Worm (Caenorhabditis elegans) whole organism, L2 larva: ENCODE results near the gene cyn-8.

ENCODE experiments used
- C34F6.9 ChIP-seq: fragments of 150-350 bp; optimal IDR thresholded peaks from 2 replicates; lab custom pipeline; 2014; ENCODE audit warnings: missing biosample characterization, missing genetic modification characterization
- Y55F3AM.14 ChIP-seq: fragments of 200-800 bp; sonication (Bioruptor generic); optimal IDR thresholded peaks from 2 replicates; lab custom pipeline; 2018; ENCODE audit warnings: mild to moderate bottlenecking, missing genetic modification characterization, missing compliant biosample characterization
- ZK546.5 ChIP-seq: sonication (generic microtip); optimal IDR thresholded peaks from 2 replicates; lab custom pipeline; 2017; ENCODE audit warnings: missing biosample characterization, missing genetic modification characterization
- alr-1 ChIP-seq: fragments of 150-350 bp; optimal IDR thresholded peaks from 2 replicates; lab custom pipeline; 2014; ENCODE audit warnings: missing biosample characterization, missing genetic modification characterization
- aly-2 ChIP-seq: fragments of 150-350 bp; optimal IDR thresholded peaks from 2 replicates; lab custom pipeline; 2014; ENCODE audit warnings: missing biosample characterization, missing genetic modification characterization
- ama-1 ChIP-seq: fragments of 150-350 bp; optimal IDR thresholded peaks from 2 replicates; lab custom pipeline; 2018; ENCODE audit warnings: inconsistent platforms
- blmp-1 ChIP-seq: sonication (generic microtip); optimal IDR thresholded peaks from 2 replicates; lab custom pipeline; 2017; ENCODE audit warnings: missing genetic modification characterization, mild to moderate bottlenecking, missing compliant biosample characterization, antibody characterized with exemption, moderate library complexity; ENCODE audit not compliant: insufficient read depth
- ceh-16 ChIP-seq: fragments of 150-350 bp; optimal IDR thresholded peaks from 2 replicates; lab custom pipeline; 2014; ENCODE audit warnings: missing biosample characterization, missing genetic modification characterization
- ceh-82 ChIP-seq: fragments of 150-350 bp; optimal IDR thresholded peaks from 2 replicates; lab custom pipeline; 2014; ENCODE audit warnings: missing biosample characterization, missing genetic modification characterization
- dmd-4 ChIP-seq: sonication (generic microtip); optimal IDR thresholded peaks from 2 replicates; lab custom pipeline; 2017; ENCODE audit warnings: missing biosample characterization, missing genetic modification characterization
- egl-27 ChIP-seq: sonication (generic microtip); optimal IDR thresholded peaks from 3 replicates; lab custom pipeline; 2017; ENCODE audit warnings: missing biosample characterization, missing genetic modification reagents, missing genetic modification characterization
- elt-1 ChIP-seq: fragments of 150-350 bp; optimal IDR thresholded peaks from 2 replicates; lab custom pipeline; 2014; ENCODE audit warnings: missing biosample characterization, missing genetic modification characterization
- gmeb-1 ChIP-seq: fragments of 150-350 bp; optimal IDR thresholded peaks from 2 replicates; lab custom pipeline; 2014; ENCODE audit warnings: missing biosample characterization, missing genetic modification characterization
- lin-11 ChIP-seq: fragments of 150-350 bp; sonication (generic microtip); optimal IDR thresholded peaks from 2 replicates; lab custom pipeline; 2014; ENCODE audit warnings: missing biosample characterization, missing genetic modification characterization, inconsistent platforms, mixed read lengths
- lin-13 ChIP-seq: fragments of 150-350 bp; optimal IDR thresholded peaks from 2 replicates; lab custom pipeline; 2014; ENCODE audit warnings: missing biosample characterization, missing genetic modification reagents, missing genetic modification characterization
- lin-39 ChIP-seq: fragments of 150-350 bp; optimal IDR thresholded peaks from 2 replicates; lab custom pipeline; 2014; ENCODE audit warnings: missing biosample characterization, missing genetic modification reagents, missing genetic modification characterization
- lsy-2 ChIP-seq, 2 experiments: fragments of 150-350 bp in 1 of 2; sonication (generic microtip) in 1 of 2; optimal IDR thresholded peaks; 2 replicates each; lab custom pipeline; 2014 to 2017; ENCODE audit warnings: missing biosample characterization in 2 of 2, missing genetic modification characterization in 2 of 2
- mab-5 ChIP-seq: fragments of 150-350 bp; optimal IDR thresholded peaks from 2 replicates; lab custom pipeline; 2014; ENCODE audit warnings: missing biosample characterization, missing genetic modification characterization
- mdl-1 ChIP-seq, 2 experiments: fragments of 150-350 bp in 1 of 2; sonication (generic microtip) in 1 of 2; optimal IDR thresholded peaks; 2 replicates each; lab custom pipeline; 2017; ENCODE audit warnings: missing biosample characterization in 2 of 2, missing genetic modification characterization in 2 of 2
- nhr-11 ChIP-seq: fragments of 150-350 bp; optimal IDR thresholded peaks from 2 replicates; lab custom pipeline; 2014; ENCODE audit warnings: missing biosample characterization, missing genetic modification characterization
- nhr-21 ChIP-seq: fragments of 150-350 bp; optimal IDR thresholded peaks from 2 replicates; lab custom pipeline; 2014; ENCODE audit warnings: missing biosample characterization, missing genetic modification characterization
- nhr-237 ChIP-seq: fragments of 150-350 bp; optimal IDR thresholded peaks from 2 replicates; lab custom pipeline; 2014; ENCODE audit warnings: missing biosample characterization, missing genetic modification characterization
- nhr-6 ChIP-seq: fragments of 150-350 bp; optimal IDR thresholded peaks from 2 replicates; lab custom pipeline; 2014; ENCODE audit warnings: missing biosample characterization, missing genetic modification characterization
- nhr-77 ChIP-seq: fragments of 150-350 bp; optimal IDR thresholded peaks from 2 replicates; lab custom pipeline; 2014; ENCODE audit warnings: missing biosample characterization, missing genetic modification characterization
- peb-1 ChIP-seq: fragments of 150-350 bp; optimal IDR thresholded peaks from 2 replicates; lab custom pipeline; 2014; ENCODE audit warnings: missing biosample characterization, missing genetic modification characterization
- sem-4 ChIP-seq: fragments of 150-350 bp; optimal IDR thresholded peaks from 2 replicates; lab custom pipeline; 2014; ENCODE audit warnings: missing biosample characterization, missing genetic modification reagents, missing genetic modification characterization
- sma-3 ChIP-seq: sonication (generic microtip); optimal IDR thresholded peaks from 2 replicates; lab custom pipeline; 2016; ENCODE audit warnings: missing genetic modification reagents, missing genetic modification characterization, missing compliant biosample characterization
- sma-9 ChIP-seq, 2 experiments: fragments of 150-350 bp in 1 of 2; sonication (generic microtip) in 1 of 2; optimal IDR thresholded peaks; 2 replicates each; lab custom pipeline; 2014 to 2016; ENCODE audit warnings: missing genetic modification characterization in 2 of 2, mild to moderate bottlenecking in 1 of 2, missing biosample characterization in 1 of 2, missing compliant biosample characterization in 1 of 2, missing genetic modification reagents in 1 of 2, moderate library complexity in 1 of 2
- snpc-4 ChIP-seq: fragments of 150-350 bp; optimal IDR thresholded peaks from 2 replicates; lab custom pipeline; 2014; ENCODE audit warnings: missing biosample characterization, missing genetic modification characterization
- unc-39 ChIP-seq: fragments of 150-350 bp; optimal IDR thresholded peaks from 2 replicates; lab custom pipeline; 2014; ENCODE audit warnings: missing biosample characterization, missing genetic modification characterization
- unc-55 ChIP-seq: fragments of 150-350 bp; sonication (generic microtip); optimal IDR thresholded peaks from 3 replicates; lab custom pipeline; 2014; ENCODE audit warnings: missing biosample characterization, missing genetic modification reagents, missing genetic modification characterization
- zag-1 ChIP-seq: fragments of 150-350 bp; optimal IDR thresholded peaks from 2 replicates; lab custom pipeline; 2014; ENCODE audit warnings: missing biosample characterization, missing genetic modification characterization
- ztf-1 ChIP-seq: fragments of 200-800 bp; sonication (Bioruptor generic); conservative IDR thresholded peaks from 2 replicates; pipeline ENCODE4 v1.3.6; 2022; ENCODE audit warnings: missing genetic modification characterization, missing compliant biosample characterization
- ztf-11 ChIP-seq: sonication (generic microtip); optimal IDR thresholded peaks from 2 replicates; lab custom pipeline; 2017; ENCODE audit warnings: missing biosample characterization, missing genetic modification characterization
- ztf-4 ChIP-seq: fragments of 150-350 bp; optimal IDR thresholded peaks from 2 replicates; lab custom pipeline; 2014; ENCODE audit warnings: missing biosample characterization, missing genetic modification characterization

cyn-8 gene

DNA sequence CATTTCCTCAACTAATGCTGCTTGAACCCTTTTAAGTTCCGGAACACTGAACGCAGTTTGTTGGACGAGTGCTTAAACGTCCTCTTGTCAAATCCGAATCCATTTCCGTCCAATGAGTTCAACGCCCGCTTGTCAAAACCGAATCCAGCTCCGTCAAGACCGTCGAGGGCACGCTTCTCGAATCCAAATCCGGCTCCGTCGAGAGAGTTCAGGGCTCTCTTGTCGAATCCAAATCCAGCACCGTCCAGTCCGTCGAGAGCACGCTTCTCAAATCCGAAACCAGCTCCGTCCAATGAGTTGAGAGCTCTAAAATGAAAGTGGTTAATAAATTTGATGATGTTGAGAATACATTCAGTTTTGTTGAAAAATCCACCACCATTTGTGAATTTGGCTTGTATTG, 6.6 kb downstream of the cyn-8 start:
- TF ChIP-seq nhr-237 (tag; lab: Kevin White, UChicago) = no peak
- TF ChIP-seq lin-11 (tag; lab: Kevin White, UChicago) = no peak
- TF ChIP-seq nhr-77 (tag; lab: Kevin White, UChicago) = no peak
- TF ChIP-seq mdl-1 (tag; optimal IDR thresholded peaks at IDR 0.05; lab: Kevin White, UChicago) = no peak
- no peak for TF ChIP-seq snpc-4 (tag; lab: Kevin White, UChicago)
- no peak for TF ChIP-seq blmp-1 (tag; lab: Kevin White, UChicago)
- no peak for TF ChIP-seq alr-1
- no peak for TF ChIP-seq zag-1
- no peak for TF ChIP-seq unc-55 (GFP tag; lab: Kevin White, UChicago)
- TF ChIP-seq ztf-11 (tag; lab: Kevin White, UChicago) = no peak
- TF ChIP-seq sma-3 = no peak
- no peak for TF ChIP-seq ZK546.5 (tag; lab: Kevin White, UChicago)
- no peak for TF ChIP-seq C34F6.9 (tag; lab: Kevin White, UChicago)
- TF ChIP-seq nhr-21 (tag; lab: Kevin White, UChicago) = no peak
- TF ChIP-seq, all 48 proteins: peak for 0

DNA sequence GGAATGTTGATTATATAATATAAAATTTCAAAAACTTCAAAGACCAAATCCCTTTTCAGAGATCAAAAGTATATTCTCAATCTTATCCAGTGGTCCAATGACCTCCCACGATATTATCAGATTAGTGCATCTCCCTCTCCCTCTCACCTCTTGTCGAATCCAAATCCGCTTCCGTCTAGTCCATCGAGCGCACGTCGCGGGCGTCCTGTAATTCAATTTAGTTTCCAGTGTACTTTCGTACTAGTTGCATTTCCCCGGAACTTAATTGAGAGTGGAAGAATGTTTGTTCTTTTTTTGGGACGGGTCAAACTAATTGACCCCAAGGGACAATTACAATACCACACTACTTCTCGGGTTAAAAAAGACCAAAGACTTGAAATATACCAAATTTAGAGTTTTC, 7.7 kb downstream of the cyn-8 start:
- TF ChIP-seq lsy-2 (tag; optimal IDR thresholded peaks at IDR 0.05; lab: Kevin White, UChicago) (peak in 1 of 2 experiments; percentile 8), Y55F3AM.14 (GFP tag; lab: Kevin White, UChicago) (no peak), sma-9 (GFP tag; optimal IDR thresholded peaks at IDR 0.05; lab: Kevin White, UChicago) (peak; percentile 35), sma-9 (tag; optimal IDR thresholded peaks at IDR 0.05; lab: Kevin White, UChicago) (no peak), ztf-11 (tag; lab: Kevin White, UChicago) (no peak), sem-4 (peak; percentile 63)

DNA sequence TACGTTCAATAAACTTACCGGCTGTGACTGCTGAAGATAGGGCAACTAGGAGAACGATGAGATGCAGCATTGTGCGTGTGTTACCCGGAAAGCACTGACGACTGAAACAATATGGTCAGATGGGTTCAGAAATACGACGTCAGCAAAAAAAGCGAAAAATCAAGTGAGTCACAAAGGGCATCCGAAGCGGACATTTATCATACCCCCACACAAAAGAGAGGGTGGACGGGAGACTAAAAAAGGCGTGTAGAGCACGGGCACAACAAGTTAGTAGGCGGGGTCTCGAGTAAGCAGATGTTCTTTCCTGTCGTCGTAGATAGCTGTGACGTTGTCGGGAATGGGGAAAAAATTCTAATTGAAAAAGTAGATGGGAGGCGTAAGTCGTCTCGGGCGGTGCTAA, 8.2 kb downstream of the cyn-8 start, which contains the start of gene nlp-14:
Gene nlp-14, minus strand, starts transcription at position 101 of the 400 bp plus-strand sequence.
- TF ChIP-seq ceh-82 (tag; lab: Kevin White, UChicago) = no peak
- no peak for TF ChIP-seq lin-39 (tag; lab: Kevin White, UChicago)
- no peak for TF ChIP-seq alr-1
- no peak for TF ChIP-seq lin-13 (GFP tag; lab: Kevin White, UChicago)
- TF ChIP-seq ama-1 = no peak
- no peak for TF ChIP-seq nhr-11 (tag; lab: Kevin White, UChicago)
- TF ChIP-seq mdl-1 (tag; optimal IDR thresholded peaks at IDR 0.05; lab: Kevin White, UChicago) = no peak
- no peak for TF ChIP-seq elt-1 (tag; lab: Kevin White, UChicago)
- no peak for TF ChIP-seq egl-27
- TF ChIP-seq ceh-16 (tag; lab: Kevin White, UChicago) = no peak
- no peak for TF ChIP-seq peb-1
- no peak for TF ChIP-seq ztf-11 (tag; lab: Kevin White, UChicago)
- no peak for TF ChIP-seq mab-5 (tag; lab: Kevin White, UChicago)
- no peak for TF ChIP-seq nhr-6 (tag; lab: Kevin White, UChicago)

DNA sequence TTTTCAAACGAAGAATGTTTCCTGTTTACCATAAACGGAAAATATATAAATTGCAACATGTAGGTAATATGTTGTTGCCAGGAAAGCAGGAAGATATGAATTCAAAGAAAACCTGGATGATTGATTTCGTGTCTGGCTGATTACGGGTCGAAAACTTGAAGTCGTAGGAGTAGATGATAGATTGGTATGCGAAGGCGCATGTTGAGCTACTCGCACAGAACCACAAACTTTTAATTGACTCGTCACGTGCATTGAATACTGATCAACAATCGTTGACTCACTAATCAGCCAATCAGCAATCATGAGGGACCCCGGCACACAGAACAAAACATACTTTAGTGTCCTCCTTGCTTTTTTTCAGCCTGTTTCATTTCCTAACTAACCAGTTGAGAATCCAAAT, 10.1 kb downstream of the cyn-8 start:
- TF ChIP-seq alr-1 (no peak), nhr-6 (tag; lab: Kevin White, UChicago) (no peak), lin-11 (tag; lab: Kevin White, UChicago) (no peak), elt-1 (tag; lab: Kevin White, UChicago) (no peak), unc-39 (tag; lab: Kevin White, UChicago) (no peak), C34F6.9 (tag; lab: Kevin White, UChicago) (no peak), aly-2 (tag; lab: Kevin White, UChicago) (no peak), egl-27 (no peak), ztf-4 (tag; lab: Kevin White, UChicago) (no peak), nhr-21 (tag; lab: Kevin White, UChicago) (no peak), blmp-1 (tag; lab: Kevin White, UChicago) (no peak), ztf-1 (GFP tag; lab: Robert Waterston, UW) (no peak), lin-39 (tag; lab: Kevin White, UChicago) (no peak), ztf-11 (tag; lab: Kevin White, UChicago) (no peak), dmd-4 (tag; lab: Kevin White, UChicago) (no peak), gmeb-1 (tag; lab: Kevin White, UChicago) (no peak)
